Worm (Caenorhabditis elegans) whole organism, young adult: ENCODE measurements around the gene F42H10.3.

Experiments used
- F37B4.10 ChIP-seq: fragments of 200-800 bp; sonication (Bioruptor generic); IDR thresholded peaks from 2 replicates; pipeline ENCODE4 v1.3.6; 2022; ENCODE audit warnings: missing genetic modification characterization, missing compliant biosample characterization
- Y53F4B.3 ChIP-seq: fragments of 200-800 bp; sonication (Bioruptor generic); IDR thresholded peaks from 2 replicates; pipeline ENCODE4 v1.3.6; 2022; ENCODE audit warnings: missing genetic modification reagents, missing genetic modification characterization, missing compliant biosample characterization
- Y95B8A.8 ChIP-seq: fragments of 200-800 bp; sonication (Bioruptor generic); IDR thresholded peaks from 2 replicates; pipeline ENCODE4 v1.3.6; 2022; ENCODE audit warnings: missing genetic modification reagents, missing genetic modification characterization, missing compliant biosample characterization
- ceh-27 ChIP-seq: fragments of 200-800 bp; sonication (Bioruptor generic); optimal IDR thresholded peaks from 2 replicates; lab custom pipeline; 2018; ENCODE audit warnings: mild to moderate bottlenecking, missing genetic modification characterization, moderate library complexity, missing compliant biosample characterization
- ceh-58 ChIP-seq: fragments of 200-800 bp; sonication (Bioruptor generic); IDR thresholded peaks from 2 replicates; pipeline ENCODE4 v1.3.6; 2022; ENCODE audit warnings: missing genetic modification characterization, missing compliant biosample characterization
- ceh-91 ChIP-seq: fragments of 200-800 bp; sonication (Bioruptor generic); IDR thresholded peaks from 2 replicates; pipeline ENCODE4 v1.3.6; 2022; ENCODE audit warnings: missing genetic modification reagents, missing genetic modification characterization, missing compliant biosample characterization
- die-1 ChIP-seq: sonication (generic microtip); optimal IDR thresholded peaks from 2 replicates; lab custom pipeline; 2016; ENCODE audit warnings: missing genotype, mild to moderate bottlenecking, missing genetic modification characterization, missing compliant biosample characterization
- dpl-1 ChIP-seq: fragments of 150-350 bp; optimal IDR thresholded peaks from 2 replicates; lab custom pipeline; 2014; ENCODE audit warnings: missing biosample characterization, missing genetic modification reagents, missing genetic modification characterization
- efl-1 ChIP-seq: fragments of 150-350 bp; optimal IDR thresholded peaks from 2 replicates; lab custom pipeline; 2014; ENCODE audit warnings: missing biosample characterization, missing genetic modification reagents, missing genetic modification characterization
- ekl-4 ChIP-seq: fragments of 200-800 bp; sonication (Bioruptor generic); IDR thresholded peaks from 2 replicates; pipeline ENCODE4 v1.3.6; 2022; ENCODE audit warnings: missing genetic modification reagents, missing genetic modification characterization, missing compliant biosample characterization
- hmg-20 ChIP-seq: fragments of 200-800 bp; sonication (Bioruptor generic); IDR thresholded peaks from 2 replicates; pipeline ENCODE4 v1.3.6; 2022; ENCODE audit warnings: missing genetic modification reagents, missing genetic modification characterization, missing compliant biosample characterization
- hrde-1 ChIP-seq: sonication (generic microtip); optimal IDR thresholded peaks from 2 replicates; lab custom pipeline; 2016; ENCODE audit warnings: missing genetic modification characterization, mild to moderate bottlenecking, missing compliant biosample characterization, moderate library complexity, missing genotype, missing genetic modification reagents, borderline replicate concordance
- lin-40 ChIP-seq: sonication (generic microtip); optimal IDR thresholded peaks from 2 replicates; lab custom pipeline; 2016; ENCODE audit warnings: missing genetic modification characterization, mild to moderate bottlenecking, missing compliant biosample characterization, missing genotype, missing genetic modification reagents
- mxl-1 ChIP-seq: sonication (generic microtip); optimal IDR thresholded peaks from 2 replicates; lab custom pipeline; 2016; ENCODE audit warnings: missing genetic modification characterization, missing compliant biosample characterization
- pbrm-1 ChIP-seq: fragments of 200-800 bp; sonication (Bioruptor generic); IDR thresholded peaks from 2 replicates; pipeline ENCODE4 v1.3.6; 2022; ENCODE audit warnings: missing genetic modification reagents, missing genetic modification characterization, missing compliant biosample characterization
- sea-2 ChIP-seq: fragments of 200-800 bp; sonication (Bioruptor generic); IDR thresholded peaks from 2 replicates; pipeline ENCODE4 v1.3.6; 2022; ENCODE audit warnings: missing genetic modification characterization, missing compliant biosample characterization
- snpc-1.1 ChIP-seq: sonication (generic microtip); optimal IDR thresholded peaks from 2 replicates; lab custom pipeline; 2017; ENCODE audit warnings: missing genetic modification characterization, mild to moderate bottlenecking, missing compliant biosample characterization, antibody characterized with exemption, moderate library complexity, missing genotype, missing genetic modification reagents; ENCODE audit not compliant: insufficient read depth
- somi-1 ChIP-seq: fragments of 200-800 bp; sonication (Bioruptor generic); optimal IDR thresholded peaks from 2 replicates; lab custom pipeline; 2018; ENCODE audit warnings: mild to moderate bottlenecking, missing genetic modification characterization, missing compliant biosample characterization

F42H10.3 gene

DNA sequence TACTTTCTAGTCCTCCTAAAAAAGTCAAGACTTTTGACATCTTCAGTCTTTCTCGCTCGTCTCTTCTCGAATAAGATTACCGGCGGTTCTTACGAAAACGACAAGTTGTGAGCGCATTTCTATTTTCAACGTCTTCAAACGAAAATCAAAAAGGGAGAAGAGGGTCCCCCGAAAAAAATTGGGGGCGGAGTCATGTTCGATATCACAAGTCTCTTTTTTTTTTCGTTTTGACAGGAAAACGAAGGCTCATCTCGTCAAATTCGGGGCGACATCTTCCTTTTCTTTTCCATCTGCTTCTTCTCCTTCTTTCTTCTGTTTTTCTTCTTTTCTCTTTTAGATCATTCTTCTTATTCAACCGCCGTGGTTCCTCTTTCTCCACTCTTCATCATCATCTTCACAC lies 49.9 kb downstream of the F42H10.3 start:
- no peak for TF ChIP-seq Y95B8A.8 (GFP tag; lab: Robert Waterston, UW)
- TF ChIP-seq ceh-91 (GFP tag; lab: Robert Waterston, UW): no peak
- no peak for TF ChIP-seq F37B4.10 (GFP tag; lab: Robert Waterston, UW)
- TF ChIP-seq die-1 (tag; lab: Kevin White, UChicago): no peak
- TF ChIP-seq ceh-27: no peak
- TF ChIP-seq mxl-1 (tag; lab: Kevin White, UChicago): no peak
- no peak for TF ChIP-seq Y53F4B.3 (GFP tag; lab: Robert Waterston, UW)
- no peak for TF ChIP-seq dpl-1
- TF ChIP-seq, all 124 proteins: peak for 0

DNA sequence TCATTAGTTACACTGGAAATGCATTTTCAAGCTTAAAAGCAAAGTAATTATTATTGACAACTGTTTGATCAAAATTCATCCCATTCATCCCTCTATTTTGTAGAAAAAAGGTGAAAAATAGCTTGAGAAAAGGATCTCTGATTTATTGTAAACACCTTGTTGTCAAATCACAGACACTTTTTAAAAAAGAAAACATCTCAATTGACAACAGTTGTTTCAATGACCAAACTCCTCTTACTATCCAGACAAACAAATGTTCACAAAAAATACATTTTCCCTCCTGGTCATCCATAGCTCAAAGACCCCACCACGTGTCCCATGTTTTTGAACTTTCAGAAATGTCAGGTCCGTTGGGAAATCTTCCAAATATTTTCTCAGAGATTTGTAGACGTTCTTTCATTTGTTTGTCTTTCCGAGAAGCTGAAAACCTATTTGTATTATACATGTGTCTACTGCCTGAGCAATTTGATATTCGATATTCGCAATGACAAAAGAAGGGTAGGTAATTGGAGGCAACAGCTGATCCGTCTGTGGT lies 50.8 kb downstream of the F42H10.3 start, which contains the start of gene trp-1:
Gene trp-1, plus strand, starts transcription at position 485 of the 535 bp plus-strand sequence.
- TF ChIP-seq dpl-1 (no peak), lin-40 (tag; lab: Kevin White, UChicago) (no peak), hmg-20 (no peak), hrde-1 (no peak), ceh-58 (GFP tag; lab: Robert Waterston, UW) (no peak), somi-1 (GFP tag; lab: Kevin White, UChicago) (no peak), ekl-4 (no peak), efl-1 (no peak)

DNA sequence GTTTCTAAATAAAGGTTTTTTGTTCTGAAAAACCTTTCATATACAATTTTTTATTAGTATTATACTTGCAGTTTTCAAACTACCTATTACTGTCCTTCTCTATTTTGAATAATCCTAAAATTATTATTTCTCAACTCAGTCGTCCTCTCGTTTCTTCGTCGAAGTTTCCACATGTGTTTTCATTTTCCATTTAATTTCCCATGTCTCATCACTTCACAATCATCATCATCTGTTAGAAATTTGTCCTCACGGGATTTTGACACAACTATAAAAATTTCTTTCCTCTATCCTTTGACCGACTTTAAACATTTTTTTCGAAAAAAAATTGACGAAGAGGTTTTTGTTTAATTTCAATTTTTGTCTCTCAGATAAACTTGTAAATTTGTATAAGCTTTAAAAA lies 51.5 kb downstream of the F42H10.3 start:
- TF ChIP-seq Y53F4B.3 (GFP tag; lab: Robert Waterston, UW): no peak
- no peak for TF ChIP-seq hmg-20
- TF ChIP-seq snpc-1.1 (tag; lab: Kevin White, UChicago): no peak
- no peak for TF ChIP-seq pbrm-1
- no peak for TF ChIP-seq sea-2
